Worm (Caenorhabditis elegans) whole organism, young adult: ENCODE results near the gene Y32H12A.7.

Experiments used
- B0019.2 ChIP-seq: fragments of 200-800 bp; sonication (Bioruptor generic); conservative IDR thresholded peaks from 2 replicates; pipeline ENCODE4 v1.3.6; 2022; ENCODE audit warnings: missing genetic modification reagents, missing genetic modification characterization, missing compliant biosample characterization
- C06A6.2 ChIP-seq: fragments of 200-800 bp; sonication (Bioruptor generic); conservative IDR thresholded peaks from 2 replicates; pipeline ENCODE4 v1.3.6; 2022; ENCODE audit warnings: missing genetic modification characterization, missing compliant biosample characterization
- C17E4.6 ChIP-seq: fragments of 200-800 bp; sonication (Bioruptor generic); IDR thresholded peaks from 2 replicates; pipeline ENCODE4 v1.3.6; 2022; ENCODE audit warnings: missing genetic modification reagents, missing genetic modification characterization, missing compliant biosample characterization
- F23B12.7 ChIP-seq: sonication (generic microtip); optimal IDR thresholded peaks from 2 replicates; lab custom pipeline; 2017; ENCODE audit warnings: missing genetic modification characterization, mild to moderate bottlenecking, missing compliant biosample characterization, antibody characterized with exemption, moderate library complexity; ENCODE audit not compliant: insufficient read depth
- F39B2.1 ChIP-seq: fragments of 200-800 bp; sonication (Bioruptor generic); IDR thresholded peaks from 2 replicates; pipeline ENCODE4 v1.3.6; 2022; ENCODE audit warnings: missing genetic modification reagents, missing genetic modification characterization, missing compliant biosample characterization
- Y53G8AR.9 ChIP-seq: fragments of 200-800 bp; sonication (Bioruptor generic); conservative IDR thresholded peaks from 2 replicates; pipeline ENCODE4 v1.3.6; 2022; ENCODE audit warnings: missing genetic modification reagents, missing genetic modification characterization, missing compliant biosample characterization
- attf-3 ChIP-seq: fragments of 200-800 bp; sonication (Bioruptor generic); conservative IDR thresholded peaks from 2 replicates; pipeline ENCODE4 v1.3.6; 2022; ENCODE audit warnings: missing genetic modification reagents, missing genetic modification characterization, missing compliant biosample characterization
- attf-6 ChIP-seq: fragments of 200-800 bp; sonication (Bioruptor generic); IDR thresholded peaks from 2 replicates; pipeline ENCODE4 v1.3.6; 2022; ENCODE audit warnings: missing genetic modification reagents, missing genetic modification characterization, missing compliant biosample characterization
- cebp-1 ChIP-seq, 2 experiments: fragments of 200-800 bp in 1 of 2; sonication (Bioruptor generic) in 1 of 2; sonication (generic microtip) in 1 of 2; IDR thresholded peaks in 1 of 2; optimal IDR thresholded peaks in 1 of 2; 2 replicates each; pipeline versions ENCODE4 v1.3.6 to Lab custom; 2017 to 2022; ENCODE audit warnings: missing compliant biosample characterization in 2 of 2, missing genetic modification characterization in 2 of 2, mild to moderate bottlenecking in 1 of 2, missing genetic modification reagents in 1 of 2, moderate library complexity in 1 of 2
- cebp-2 ChIP-seq: fragments of 200-800 bp; sonication (Bioruptor generic); IDR thresholded peaks from 2 replicates; pipeline ENCODE4 v1.3.6; 2022; ENCODE audit warnings: missing genetic modification characterization, missing compliant biosample characterization
- ceh-100 ChIP-seq: fragments of 200-800 bp; sonication (Bioruptor generic); IDR thresholded peaks from 2 replicates; pipeline ENCODE4 v1.3.6; 2022; ENCODE audit warnings: missing genetic modification reagents, missing genetic modification characterization, missing compliant biosample characterization
- ceh-27 ChIP-seq: fragments of 200-800 bp; sonication (Bioruptor generic); optimal IDR thresholded peaks from 2 replicates; lab custom pipeline; 2018; ENCODE audit warnings: mild to moderate bottlenecking, missing genetic modification characterization, moderate library complexity, missing compliant biosample characterization
- egrh-3 ChIP-seq: fragments of 200-800 bp; sonication (Bioruptor generic); IDR thresholded peaks from 2 replicates; pipeline ENCODE4 v1.3.6; 2022; ENCODE audit warnings: missing genetic modification reagents, missing genetic modification characterization, missing compliant biosample characterization
- ekl-4 ChIP-seq: fragments of 200-800 bp; sonication (Bioruptor generic); IDR thresholded peaks from 2 replicates; pipeline ENCODE4 v1.3.6; 2022; ENCODE audit warnings: missing genetic modification reagents, missing genetic modification characterization, missing compliant biosample characterization
- ets-4 ChIP-seq: fragments of 200-800 bp; sonication (Bioruptor generic); optimal IDR thresholded peaks from 2 replicates; lab custom pipeline; 2018; ENCODE audit warnings: mild to moderate bottlenecking, missing genetic modification characterization, missing compliant biosample characterization
- hlh-12 ChIP-seq: sonication (generic microtip); optimal IDR thresholded peaks from 2 replicates; lab custom pipeline; 2016; ENCODE audit warnings: missing genetic modification characterization, missing compliant biosample characterization
- hmg-1.2 ChIP-seq: fragments of 200-800 bp; sonication (Bioruptor generic); IDR thresholded peaks from 2 replicates; pipeline ENCODE4 v1.3.6; 2022; ENCODE audit warnings: missing genetic modification reagents, missing genetic modification characterization, missing compliant biosample characterization
- lin-35 ChIP-seq, 3 experiments: fragments of 150-350 bp in 2 of 3; sonication (generic microtip) in 1 of 3; optimal IDR thresholded peaks; 2 replicates each; lab custom pipeline; 2014 to 2018; ENCODE audit warnings: missing biosample characterization in 3 of 3, missing genetic modification characterization in 3 of 3, missing genetic modification reagents in 3 of 3
- lin-40 ChIP-seq: sonication (generic microtip); optimal IDR thresholded peaks from 2 replicates; lab custom pipeline; 2016; ENCODE audit warnings: missing genetic modification characterization, mild to moderate bottlenecking, missing compliant biosample characterization, missing genotype, missing genetic modification reagents
- lir-1 ChIP-seq: fragments of 200-800 bp; sonication (Bioruptor generic); conservative IDR thresholded peaks from 2 replicates; pipeline ENCODE4 v1.3.6; 2022; ENCODE audit warnings: missing genetic modification reagents, missing genetic modification characterization, missing compliant biosample characterization
- nfya-1 ChIP-seq: sonication (generic microtip); optimal IDR thresholded peaks from 2 replicates; lab custom pipeline; 2017; ENCODE audit warnings: antibody characterized with exemption, missing compliant biosample characterization, missing genetic modification characterization, borderline replicate concordance; ENCODE audit not compliant: insufficient read depth
- nfya-2 ChIP-seq: fragments of 200-800 bp; sonication (Bioruptor generic); IDR thresholded peaks from 2 replicates; pipeline ENCODE4 v1.3.6; 2022; ENCODE audit warnings: missing genetic modification reagents, missing genetic modification characterization, missing compliant biosample characterization
- nhr-120 ChIP-seq: fragments of 200-800 bp; sonication (Bioruptor generic); IDR thresholded peaks from 2 replicates; pipeline ENCODE4 v1.3.6; 2022; ENCODE audit warnings: missing genetic modification characterization, missing compliant biosample characterization
- nhr-80 ChIP-seq: sonication (generic microtip); optimal IDR thresholded peaks from 2 replicates; lab custom pipeline; 2016; ENCODE audit warnings: missing genetic modification characterization, missing compliant biosample characterization
- rec-8 ChIP-seq, 2 experiments: sonication (generic microtip); optimal IDR thresholded peaks; 2 replicates each; lab custom pipeline; 2016; ENCODE audit warnings: mild to moderate bottlenecking in 2 of 2, missing genetic modification characterization in 2 of 2, missing genetic modification reagents in 2 of 2, missing genotype in 2 of 2, missing biosample characterization in 1 of 2, missing compliant biosample characterization in 1 of 2, moderate library complexity in 1 of 2
- repo-1 ChIP-seq: sonication (generic microtip); optimal IDR thresholded peaks from 2 replicates; lab custom pipeline; 2017; ENCODE audit warnings: mild to moderate bottlenecking, missing genetic modification characterization, missing compliant biosample characterization
- rpc-1 ChIP-seq, 2 experiments: fragments of 150-350 bp in 1 of 2; sonication (generic microtip) in 1 of 2; optimal IDR thresholded peaks; 2 replicates each; lab custom pipeline; 2014 to 2018; ENCODE audit warnings: missing biosample characterization in 1 of 2, missing genetic modification characterization in 1 of 2, missing genetic modification reagents in 1 of 2, missing genotype in 1 of 2
- snpc-1.3 ChIP-seq: sonication (generic microtip); optimal IDR thresholded peaks from 2 replicates; lab custom pipeline; 2017; ENCODE audit warnings: missing genetic modification characterization, mild to moderate bottlenecking, missing compliant biosample characterization, antibody characterized with exemption, moderate library complexity, missing genotype, missing genetic modification reagents; ENCODE audit not compliant: insufficient read depth
- snpc-3.4 ChIP-seq: sonication (generic microtip); optimal IDR thresholded peaks from 2 replicates; lab custom pipeline; 2017; ENCODE audit warnings: missing genetic modification characterization, mild to moderate bottlenecking, missing compliant biosample characterization, antibody characterized with exemption, moderate library complexity, missing genotype, missing genetic modification reagents
- sptf-2 ChIP-seq: fragments of 200-800 bp; sonication (Bioruptor generic); optimal IDR thresholded peaks from 2 replicates; lab custom pipeline; 2018; ENCODE audit warnings: mild to moderate bottlenecking, missing genetic modification characterization, missing compliant biosample characterization
- tlf-1 ChIP-seq: fragments of 200-800 bp; sonication (Bioruptor generic); optimal IDR thresholded peaks from 2 replicates; lab custom pipeline; 2018; ENCODE audit warnings: mild to moderate bottlenecking, missing genetic modification characterization, missing compliant biosample characterization
- unc-62 ChIP-seq: fragments of 150-350 bp; optimal IDR thresholded peaks from 2 replicates; lab custom pipeline; 2014; ENCODE audit warnings: missing biosample characterization, missing genetic modification reagents, missing genetic modification characterization
- zim-3 ChIP-seq: sonication (generic microtip); optimal IDR thresholded peaks from 2 replicates; lab custom pipeline; 2017; ENCODE audit warnings: mild to moderate bottlenecking, missing genetic modification characterization, moderate library complexity, missing compliant biosample characterization
- ztf-28 ChIP-seq: fragments of 200-800 bp; sonication (Bioruptor generic); IDR thresholded peaks from 2 replicates; pipeline ENCODE4 v1.3.6; 2022; ENCODE audit warnings: missing genetic modification reagents, missing genetic modification characterization, missing compliant biosample characterization
- ztf-6 ChIP-seq: fragments of 200-800 bp; sonication (Bioruptor generic); IDR thresholded peaks from 2 replicates; pipeline ENCODE4 v1.3.6; 2022; ENCODE audit warnings: missing genetic modification reagents, missing genetic modification characterization, missing compliant biosample characterization

The Y32H12A.7 gene

ce11 chrIII:5343555-5343954, 41.7 kb downstream of the Y32H12A.7 start:
- TF ChIP-seq F39B2.1 (GFP tag; lab: Robert Waterston, UW), result no peak
- TF ChIP-seq B0019.2 (GFP tag; lab: Robert Waterston, UW), result no peak
- no peak for TF ChIP-seq ets-4
- TF ChIP-seq, all 124 proteins: peak for 0

ce11 chrIII:5341382-5341781, 43.8 kb downstream of the Y32H12A.7 start, which contains the start of gene ZK121.2:
ZK121.2 (plus strand) TSS chrIII:5341682.
- TF ChIP-seq sptf-2 (no peak), rpc-1 (optimal IDR thresholded peaks at IDR 0.05; lab: Kevin White, UChicago) (no peak), rpc-1 (tag; optimal IDR thresholded peaks at IDR 0.05; lab: Kevin White, UChicago) (no peak), cebp-1 (GFP tag; IDR thresholded peaks at IDR 0.05; lab: Robert Waterston, UW) (no peak), cebp-1 (tag; optimal IDR thresholded peaks at IDR 0.05; lab: Kevin White, UChicago) (peak; percentile 49)

- TF ChIP-seq nhr-80 (tag; lab: Kevin White, UChicago) (no peak), C17E4.6 (GFP tag; lab: Robert Waterston, UW) (no peak), nfya-2 (GFP tag; lab: Robert Waterston, UW) (no peak), rec-8 (tag; optimal IDR thresholded peaks at IDR 0.05; lab: Kevin White, UChicago) (no peak), lin-40 (tag; lab: Kevin White, UChicago) (no peak), lin-35 (GFP tag; optimal IDR thresholded peaks at IDR 0.05; lab: Kevin White, UChicago) (no peak), unc-62 (GFP tag; lab: Kevin White, UChicago) (no peak), repo-1 (tag; lab: Kevin White, UChicago) (no peak), ceh-100 (GFP tag; lab: Robert Waterston, UW) (no peak), lir-1 (GFP tag; lab: Robert Waterston, UW) (no peak), nhr-120 (GFP tag; lab: Robert Waterston, UW) (no peak), tlf-1 (GFP tag; lab: Kevin White, UChicago) (no peak), F23B12.7 (tag; lab: Kevin White, UChicago) (no peak), ekl-4 (GFP tag; lab: Robert Waterston, UW) (no peak), ceh-27 (GFP tag; lab: Kevin White, UChicago) (no peak), C06A6.2 (GFP tag; lab: Robert Waterston, UW) (no peak), ztf-28 (no peak), egrh-3 (no peak), hmg-1.2 (GFP tag; lab: Robert Waterston, UW) (no peak)
Measured at ce11 chrIII:5340530-5340929, 44.7 kb downstream of the Y32H12A.7 start.

- TF ChIP-seq C06A6.2 (GFP tag; lab: Robert Waterston, UW) (no peak), snpc-3.4 (tag; lab: Kevin White, UChicago) (no peak), cebp-2 (GFP tag; lab: Robert Waterston, UW) (no peak), attf-6 (GFP tag; lab: Robert Waterston, UW) (no peak), snpc-1.3 (tag; lab: Kevin White, UChicago) (no peak), hlh-12 (no peak), nfya-1 (tag; lab: Kevin White, UChicago) (no peak), rpc-1 (optimal IDR thresholded peaks at IDR 0.05; lab: Kevin White, UChicago) (no peak), rpc-1 (tag; optimal IDR thresholded peaks at IDR 0.05; lab: Kevin White, UChicago) (no peak), attf-3 (no peak), zim-3 (tag; lab: Kevin White, UChicago) (no peak), Y53G8AR.9 (GFP tag; lab: Robert Waterston, UW) (no peak), ztf-6 (no peak), lin-40 (tag; lab: Kevin White, UChicago) (no peak)
Measured at ce11 chrIII:5338787-5339186, 46.4 kb downstream of the Y32H12A.7 start.
